Worm (Caenorhabditis elegans): ENCODE results near the gene R04F11.5.

R04F11.5 gene

ce11 chrV:12298184-12298583, 19.6 kb downstream of the R04F11.5 start:
- no peak for TF ChIP-seq unc-62 (GFP tag; optimal IDR thresholded peaks at IDR 0.05)

ce11 chrV:12296794-12297193, 21.0 kb downstream of the R04F11.5 start:
- TF ChIP-seq unc-62 (GFP tag; optimal IDR thresholded peaks at IDR 0.05): no peak

- TF ChIP-seq unc-62 (GFP tag; optimal IDR thresholded peaks at IDR 0.05): no peak
These were observed 21.7 kb downstream of the R04F11.5 start for ce11 chrV:12296122-12296521.

ce11 chrV:12295520-12295919, 22.3 kb downstream of the R04F11.5 start:
- no peak for TF ChIP-seq unc-62 (GFP tag; optimal IDR thresholded peaks at IDR 0.05)

- no peak for TF ChIP-seq unc-62 (GFP tag; optimal IDR thresholded peaks at IDR 0.05)
These were observed 22.8 kb downstream of the R04F11.5 start for ce11 chrV:12295015-12295414.

ce11 chrV:12294091-12294490, 23.7 kb downstream of the R04F11.5 start:
- no peak for TF ChIP-seq unc-62 (GFP tag; optimal IDR thresholded peaks at IDR 0.05)

- no peak for TF ChIP-seq unc-62 (GFP tag; optimal IDR thresholded peaks at IDR 0.05)
These were observed 26.2 kb downstream of the R04F11.5 start, which contains the start of the genes srpa-68 and srh-16 for ce11 chrV:12291587-12291986. TSS of gene srpa-68 (minus strand) at chrV:12291658. TSS of gene srh-16 (plus strand) at chrV:12291861.

ce11 chrV:12288577-12288976, 29.2 kb downstream of the R04F11.5 start, which contains the start of gene rskd-1:
TSS of gene rskd-1 (minus strand) at chrV:12288615.
- TF ChIP-seq unc-62 (GFP tag; optimal IDR thresholded peaks at IDR 0.05): no peak

ce11 chrV:12287667-12288066, 30.2 kb downstream of the R04F11.5 start:
- TF ChIP-seq unc-62 (GFP tag; optimal IDR thresholded peaks at IDR 0.05): no peak

- TF ChIP-seq unc-62 (GFP tag; optimal IDR thresholded peaks at IDR 0.05): no peak
These were observed 34.6 kb downstream of the R04F11.5 start, which contains the start of gene F55C5.10 for ce11 chrV:12283187-12283586. TSS of gene F55C5.10 (plus strand) at chrV:12283487.

- TF ChIP-seq unc-62 (GFP tag; optimal IDR thresholded peaks at IDR 0.05): no peak
These were observed 36.3 kb downstream of the R04F11.5 start for ce11 chrV:12281508-12281907.

- no peak for TF ChIP-seq unc-62 (GFP tag; optimal IDR thresholded peaks at IDR 0.05)
These were observed 40.9 kb downstream of the R04F11.5 start, which contains the start of gene bnc-1 for ce11 chrV:12276946-12277345. TSS of gene bnc-1 (minus strand) at chrV:12277046.

ce11 chrV:12275714-12276113, 42.1 kb downstream of the R04F11.5 start:
- no peak for TF ChIP-seq unc-62 (GFP tag; optimal IDR thresholded peaks at IDR 0.05)

- no peak for TF ChIP-seq unc-62 (GFP tag; optimal IDR thresholded peaks at IDR 0.05)
These were observed 46.3 kb downstream of the R04F11.5 start, which contains the start of the genes tsfm-1 and capg-2 for ce11 chrV:12271495-12271894. TSS of gene tsfm-1 (minus strand) at chrV:12271551. TSS of gene capg-2 (plus strand) at chrV:12271873.

- TF ChIP-seq unc-62 (GFP tag; optimal IDR thresholded peaks at IDR 0.05): no peak
These were observed 48.5 kb downstream of the R04F11.5 start, which contains the start of gene twk-24 for ce11 chrV:12269272-12269767. TSS of gene twk-24 (minus strand) at chrV:12269322.
